Worm (Caenorhabditis elegans) whole organism, L2 larva: ENCODE measurements around the gene Y55B1AR.2.

Experiments
- C34F6.9 ChIP-seq: fragments of 150-350 bp; optimal IDR thresholded peaks from 2 replicates; lab custom pipeline; 2014; ENCODE audit warnings: missing biosample characterization, missing genetic modification characterization
- F13H6.1 ChIP-seq: sonication (generic microtip); optimal IDR thresholded peaks from 2 replicates; lab custom pipeline; 2016; ENCODE audit warnings: missing genetic modification characterization, missing compliant biosample characterization
- R02D3.7 ChIP-seq: fragments of 150-350 bp; optimal IDR thresholded peaks from 2 replicates; lab custom pipeline; 2014; ENCODE audit warnings: missing biosample characterization, missing genetic modification characterization
- alr-1 ChIP-seq: fragments of 150-350 bp; optimal IDR thresholded peaks from 2 replicates; lab custom pipeline; 2014; ENCODE audit warnings: missing biosample characterization, missing genetic modification characterization
- aly-2 ChIP-seq: fragments of 150-350 bp; optimal IDR thresholded peaks from 2 replicates; lab custom pipeline; 2014; ENCODE audit warnings: missing biosample characterization, missing genetic modification characterization
- ama-1 ChIP-seq: fragments of 150-350 bp; optimal IDR thresholded peaks from 2 replicates; lab custom pipeline; 2018; ENCODE audit warnings: inconsistent platforms
- crh-2 ChIP-seq: sonication (generic microtip); optimal IDR thresholded peaks from 2 replicates; lab custom pipeline; 2017; ENCODE audit warnings: missing biosample characterization, missing genetic modification characterization
- dmd-4 ChIP-seq: sonication (generic microtip); optimal IDR thresholded peaks from 2 replicates; lab custom pipeline; 2017; ENCODE audit warnings: missing biosample characterization, missing genetic modification characterization
- egl-27 ChIP-seq: sonication (generic microtip); optimal IDR thresholded peaks from 3 replicates; lab custom pipeline; 2017; ENCODE audit warnings: missing biosample characterization, missing genetic modification reagents, missing genetic modification characterization
- elt-1 ChIP-seq: fragments of 150-350 bp; optimal IDR thresholded peaks from 2 replicates; lab custom pipeline; 2014; ENCODE audit warnings: missing biosample characterization, missing genetic modification characterization
- elt-3 ChIP-seq: sonication (generic microtip); optimal IDR thresholded peaks from 2 replicates; lab custom pipeline; 2017; ENCODE audit warnings: missing biosample characterization, missing genetic modification characterization
- fos-1 ChIP-seq: fragments of 150-350 bp; optimal IDR thresholded peaks from 2 replicates; lab custom pipeline; 2014; ENCODE audit warnings: missing biosample characterization, missing genetic modification characterization
- gmeb-1 ChIP-seq: fragments of 150-350 bp; optimal IDR thresholded peaks from 2 replicates; lab custom pipeline; 2014; ENCODE audit warnings: missing biosample characterization, missing genetic modification characterization
- lin-11 ChIP-seq: fragments of 150-350 bp; sonication (generic microtip); optimal IDR thresholded peaks from 2 replicates; lab custom pipeline; 2014; ENCODE audit warnings: missing biosample characterization, missing genetic modification characterization, inconsistent platforms, mixed read lengths
- lin-13 ChIP-seq: fragments of 150-350 bp; optimal IDR thresholded peaks from 2 replicates; lab custom pipeline; 2014; ENCODE audit warnings: missing biosample characterization, missing genetic modification reagents, missing genetic modification characterization
- lin-39 ChIP-seq: fragments of 150-350 bp; optimal IDR thresholded peaks from 2 replicates; lab custom pipeline; 2014; ENCODE audit warnings: missing biosample characterization, missing genetic modification reagents, missing genetic modification characterization
- lsy-2 ChIP-seq, 2 experiments: fragments of 150-350 bp in 1 of 2; sonication (generic microtip) in 1 of 2; optimal IDR thresholded peaks; 2 replicates each; lab custom pipeline; 2014 to 2017; ENCODE audit warnings: missing biosample characterization in 2 of 2, missing genetic modification characterization in 2 of 2
- mab-5 ChIP-seq: fragments of 150-350 bp; optimal IDR thresholded peaks from 2 replicates; lab custom pipeline; 2014; ENCODE audit warnings: missing biosample characterization, missing genetic modification characterization
- mbf-1 ChIP-seq: sonication (generic microtip); optimal IDR thresholded peaks from 2 replicates; lab custom pipeline; 2017; ENCODE audit warnings: missing biosample characterization, missing genetic modification characterization
- mdl-1 ChIP-seq, 2 experiments: fragments of 150-350 bp in 1 of 2; sonication (generic microtip) in 1 of 2; optimal IDR thresholded peaks; 2 replicates each; lab custom pipeline; 2017; ENCODE audit warnings: missing biosample characterization in 2 of 2, missing genetic modification characterization in 2 of 2
- nhr-10 ChIP-seq: sonication (generic microtip); optimal IDR thresholded peaks from 2 replicates; lab custom pipeline; 2017; ENCODE audit warnings: missing biosample characterization, missing genetic modification characterization
- nhr-129 ChIP-seq: fragments of 150-350 bp; optimal IDR thresholded peaks from 2 replicates; lab custom pipeline; 2014; ENCODE audit warnings: missing biosample characterization, missing genetic modification characterization
- nhr-21 ChIP-seq: fragments of 150-350 bp; optimal IDR thresholded peaks from 2 replicates; lab custom pipeline; 2014; ENCODE audit warnings: missing biosample characterization, missing genetic modification characterization
- nhr-237 ChIP-seq: fragments of 150-350 bp; optimal IDR thresholded peaks from 2 replicates; lab custom pipeline; 2014; ENCODE audit warnings: missing biosample characterization, missing genetic modification characterization
- nhr-25 ChIP-seq: fragments of 150-350 bp; sonication (generic microtip); optimal IDR thresholded peaks from 3 replicates; lab custom pipeline; 2014; ENCODE audit warnings: missing biosample characterization, missing genetic modification characterization
- nhr-6 ChIP-seq: fragments of 150-350 bp; optimal IDR thresholded peaks from 2 replicates; lab custom pipeline; 2014; ENCODE audit warnings: missing biosample characterization, missing genetic modification characterization
- peb-1 ChIP-seq: fragments of 150-350 bp; optimal IDR thresholded peaks from 2 replicates; lab custom pipeline; 2014; ENCODE audit warnings: missing biosample characterization, missing genetic modification characterization
- sem-4 ChIP-seq: fragments of 150-350 bp; optimal IDR thresholded peaks from 2 replicates; lab custom pipeline; 2014; ENCODE audit warnings: missing biosample characterization, missing genetic modification reagents, missing genetic modification characterization
- skn-1 ChIP-seq: sonication (generic microtip); optimal IDR thresholded peaks from 2 replicates; lab custom pipeline; 2017; ENCODE audit warnings: missing biosample characterization, missing genetic modification characterization
- sma-3 ChIP-seq: sonication (generic microtip); optimal IDR thresholded peaks from 2 replicates; lab custom pipeline; 2016; ENCODE audit warnings: missing genetic modification reagents, missing genetic modification characterization, missing compliant biosample characterization
- sma-9 ChIP-seq, 2 experiments: fragments of 150-350 bp in 1 of 2; sonication (generic microtip) in 1 of 2; optimal IDR thresholded peaks; 2 replicates each; lab custom pipeline; 2014 to 2016; ENCODE audit warnings: missing genetic modification characterization in 2 of 2, mild to moderate bottlenecking in 1 of 2, missing biosample characterization in 1 of 2, missing compliant biosample characterization in 1 of 2, missing genetic modification reagents in 1 of 2, moderate library complexity in 1 of 2
- unc-39 ChIP-seq: fragments of 150-350 bp; optimal IDR thresholded peaks from 2 replicates; lab custom pipeline; 2014; ENCODE audit warnings: missing biosample characterization, missing genetic modification characterization
- unc-55 ChIP-seq: fragments of 150-350 bp; sonication (generic microtip); optimal IDR thresholded peaks from 3 replicates; lab custom pipeline; 2014; ENCODE audit warnings: missing biosample characterization, missing genetic modification reagents, missing genetic modification characterization
- unc-62 ChIP-seq: fragments of 150-350 bp; optimal IDR thresholded peaks from 2 replicates; lab custom pipeline; 2014; ENCODE audit warnings: missing biosample characterization, missing genetic modification reagents, missing genetic modification characterization
- zag-1 ChIP-seq: fragments of 150-350 bp; optimal IDR thresholded peaks from 2 replicates; lab custom pipeline; 2014; ENCODE audit warnings: missing biosample characterization, missing genetic modification characterization
- ztf-1 ChIP-seq: fragments of 200-800 bp; sonication (Bioruptor generic); conservative IDR thresholded peaks from 2 replicates; pipeline ENCODE4 v1.3.6; 2022; ENCODE audit warnings: missing genetic modification characterization, missing compliant biosample characterization

Y55B1AR.2 gene

ce11 chrIII:600316-600932 lies 1.8 kb upstream of the Y55B1AR.2 start, which contains the start of gene lec-6:
Gene lec-6 (minus strand): TSS chrIII:600366.
- TF ChIP-seq crh-2 (tag; lab: Kevin White, UChicago) (peak; percentile 91), lin-39 (tag; lab: Kevin White, UChicago) (no peak), unc-39 (no peak), sma-9 (GFP tag; optimal IDR thresholded peaks at IDR 0.05; lab: Kevin White, UChicago) (peak; percentile 63), sma-9 (tag; optimal IDR thresholded peaks at IDR 0.05; lab: Kevin White, UChicago) (no peak), fos-1 (tag; lab: Kevin White, UChicago) (peak; percentile 98), zag-1 (tag; lab: Kevin White, UChicago) (no peak), sma-3 (GFP tag; lab: Kevin White, UChicago) (peak; percentile 24), F13H6.1 (tag; lab: Kevin White, UChicago) (peak; percentile 52), R02D3.7 (tag; lab: Kevin White, UChicago) (no peak), lin-13 (no peak), gmeb-1 (tag; lab: Kevin White, UChicago) (peak; percentile 48), nhr-129 (tag; lab: Kevin White, UChicago) (peak; percentile 50), lsy-2 (tag; optimal IDR thresholded peaks at IDR 0.05; lab: Kevin White, UChicago) (peak in 1 of 2 experiments; percentile 20)

- TF ChIP-seq gmeb-1 (tag; lab: Kevin White, UChicago) (peak; percentile 9), mbf-1 (tag; lab: Kevin White, UChicago) (no peak)
Measured at ce11 chrIII:599279-599678, 692 bp upstream of the Y55B1AR.2 start.

DNA sequence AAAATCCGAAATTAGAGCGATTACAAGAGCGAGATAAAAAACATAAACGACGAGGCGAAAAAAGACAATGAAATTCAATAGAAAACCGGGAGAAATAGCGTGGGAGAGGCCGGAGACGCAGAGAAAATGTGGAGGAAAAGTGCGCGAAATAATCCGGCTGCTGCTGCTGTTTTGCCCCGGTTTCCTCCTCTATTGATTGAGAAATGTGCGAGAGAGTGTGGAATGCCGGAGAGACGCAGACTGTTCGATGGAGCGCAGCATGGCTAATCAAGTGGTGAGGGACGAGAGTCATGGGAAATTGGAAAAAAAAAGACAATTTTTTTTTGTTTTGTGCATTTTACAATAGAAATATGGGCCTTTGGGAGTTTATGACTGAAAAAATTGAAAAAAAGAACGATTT lies 419 bp downstream of the Y55B1AR.2 start:
- TF ChIP-seq lin-39 (tag; lab: Kevin White, UChicago) (no peak), sma-9 (GFP tag; optimal IDR thresholded peaks at IDR 0.05; lab: Kevin White, UChicago) (peak; percentile 38), sma-9 (tag; optimal IDR thresholded peaks at IDR 0.05; lab: Kevin White, UChicago) (no peak), elt-1 (tag; lab: Kevin White, UChicago) (no peak), crh-2 (tag; lab: Kevin White, UChicago) (peak; percentile 46), unc-55 (peak; percentile 75), F13H6.1 (tag; lab: Kevin White, UChicago) (peak; percentile 61), nhr-21 (no peak), sem-4 (tag; lab: Kevin White, UChicago) (peak; percentile 54), elt-3 (tag; lab: Kevin White, UChicago) (no peak), nhr-10 (tag; lab: Kevin White, UChicago) (no peak), lin-11 (tag; lab: Kevin White, UChicago) (peak; percentile 17), nhr-6 (no peak), lsy-2 (tag; optimal IDR thresholded peaks at IDR 0.05; lab: Kevin White, UChicago) (peak; percentile 5 to 66), gmeb-1 (tag; lab: Kevin White, UChicago) (no peak), C34F6.9 (tag; lab: Kevin White, UChicago) (peak; percentile 82), sma-3 (GFP tag; lab: Kevin White, UChicago) (no peak), nhr-129 (tag; lab: Kevin White, UChicago) (peak; percentile 64), lin-13 (no peak), nhr-25 (tag; lab: Kevin White, UChicago) (peak; percentile 7), nhr-237 (tag; lab: Kevin White, UChicago) (no peak), egl-27 (tag; lab: Kevin White, UChicago) (peak; percentile 25), R02D3.7 (tag; lab: Kevin White, UChicago) (no peak), alr-1 (tag; lab: Kevin White, UChicago) (no peak), unc-62 (GFP tag; lab: Kevin White, UChicago) (no peak), zag-1 (tag; lab: Kevin White, UChicago) (peak; percentile 46), ama-1 (no peak), peb-1 (tag; lab: Kevin White, UChicago) (no peak), fos-1 (tag; lab: Kevin White, UChicago) (peak; percentile 60), mbf-1 (tag; lab: Kevin White, UChicago) (no peak), dmd-4 (tag; lab: Kevin White, UChicago) (no peak), mdl-1 (tag; optimal IDR thresholded peaks at IDR 0.05; lab: Kevin White, UChicago) (peak; percentile 38 to 55), aly-2 (tag; lab: Kevin White, UChicago) (no peak), ztf-1 (GFP tag; lab: Robert Waterston, UW) (no peak), skn-1 (no peak), mab-5 (tag; lab: Kevin White, UChicago) (peak; percentile 24)
